Worm (Caenorhabditis elegans) whole organism, L3 larva: Measurements from ENCODE around the gene ell-1.

Experiments
- R02D3.7 ChIP-seq: fragments of 150-350 bp; optimal IDR thresholded peaks from 2 replicates; lab custom pipeline; 2014; ENCODE audit warnings: missing biosample characterization, missing genetic modification characterization
- aly-2 ChIP-seq: fragments of 150-350 bp; optimal IDR thresholded peaks from 2 replicates; lab custom pipeline; 2014; ENCODE audit warnings: missing biosample characterization, missing genetic modification characterization
- ceh-28 ChIP-seq: fragments of 150-350 bp; optimal IDR thresholded peaks from 2 replicates; lab custom pipeline; 2014; ENCODE audit warnings: missing biosample characterization, missing genetic modification reagents, missing genetic modification characterization
- ceh-82 ChIP-seq: fragments of 150-350 bp; optimal IDR thresholded peaks from 2 replicates; lab custom pipeline; 2014; ENCODE audit warnings: missing biosample characterization, missing genetic modification characterization
- elt-2 ChIP-seq: sonication (generic microtip); optimal IDR thresholded peaks from 2 replicates; lab custom pipeline; 2016; ENCODE audit warnings: missing genetic modification reagents, mild to moderate bottlenecking, missing genetic modification characterization, missing compliant biosample characterization
- jun-1 ChIP-seq: fragments of 150-350 bp; optimal IDR thresholded peaks from 2 replicates; lab custom pipeline; 2014; ENCODE audit warnings: missing biosample characterization, missing genetic modification reagents, missing genetic modification characterization
- nhr-76 ChIP-seq: fragments of 150-350 bp; sonication (generic microtip); optimal IDR thresholded peaks from 5 replicates; lab custom pipeline; 2014; ENCODE audit warnings: missing biosample characterization, missing genetic modification characterization
- snpc-4 ChIP-seq: fragments of 150-350 bp; optimal IDR thresholded peaks from 2 replicates; lab custom pipeline; 2014; ENCODE audit warnings: missing biosample characterization, missing genetic modification characterization

ce11 chrIV:4398890-4399289, 4.7 kb downstream of the ell-1 start:
- TF ChIP-seq nhr-76 (tag; lab: Kevin White, UChicago) = no peak
- no peak for TF ChIP-seq aly-2 (tag; lab: Kevin White, UChicago)
- TF ChIP-seq jun-1 (tag; lab: Kevin White, UChicago) = no peak
- no peak for TF ChIP-seq elt-2
- TF ChIP-seq ceh-82 = no peak
- TF ChIP-seq R02D3.7 (tag; lab: Kevin White, UChicago) = no peak
- TF ChIP-seq snpc-4 (tag; lab: Kevin White, UChicago) = no peak
- no peak for TF ChIP-seq ceh-28 (tag; lab: Kevin White, UChicago)
